Worm (Caenorhabditis elegans) whole organism, L4 larva: ENCODE data around the gene ZK1098.9.

Source experiments
- nhr-28 ChIP-seq: fragments of 150-350 bp; optimal IDR thresholded peaks from 2 replicates; lab custom pipeline; 2014; ENCODE audit warnings: missing biosample characterization, missing genetic modification characterization
- nhr-41 ChIP-seq: fragments of 200-800 bp; sonication (Bioruptor generic); IDR thresholded peaks from 2 replicates; pipeline ENCODE4 v1.3.6; 2022; ENCODE audit warnings: missing genetic modification reagents, missing genetic modification characterization, missing compliant biosample characterization
- pha-4 ChIP-seq, 2 experiments: fragments of 150-350 bp in 1 of 2; fragments of 200-800 bp in 1 of 2; sonication (Bioruptor generic) in 1 of 2; IDR thresholded peaks in 1 of 2; optimal IDR thresholded peaks in 1 of 2; 2 replicates each; pipeline versions ENCODE4 v1.3.6 to Lab custom; 2014 to 2022; ENCODE audit warnings: missing genetic modification characterization in 2 of 2, missing genetic modification reagents in 2 of 2, missing biosample characterization in 1 of 2, missing compliant biosample characterization in 1 of 2
- zag-1 ChIP-seq: fragments of 150-350 bp; optimal IDR thresholded peaks from 2 replicates; lab custom pipeline; 2014; ENCODE audit warnings: missing biosample characterization, missing genetic modification characterization
- zip-2 ChIP-seq: fragments of 150-350 bp; optimal IDR thresholded peaks from 2 replicates; lab custom pipeline; 2014; ENCODE audit warnings: missing biosample characterization, missing genetic modification characterization

DNA sequence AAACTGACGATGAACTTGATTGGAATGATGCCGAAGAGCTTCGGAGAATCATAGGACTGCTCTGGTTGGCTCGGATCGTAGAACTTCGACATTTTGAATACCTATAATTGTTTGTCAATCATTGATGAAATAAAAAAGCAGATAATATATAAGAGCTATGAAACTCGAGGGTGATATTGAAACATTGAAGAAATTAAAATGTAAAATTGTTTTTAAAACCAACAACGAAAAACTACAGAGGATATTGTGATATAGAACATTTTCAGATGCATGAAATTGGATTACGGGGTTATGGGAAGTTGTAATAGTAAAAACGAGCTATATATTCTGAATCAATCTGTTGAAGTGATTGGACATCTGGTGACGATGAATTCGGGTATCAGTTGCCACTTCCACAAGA, 20.2 kb downstream of the ZK1098.9 start, which contains the start of gene C48B4.10:
- TF ChIP-seq nhr-28 (no peak), zip-2 (tag; lab: Kevin White, UChicago) (no peak), zag-1 (tag; lab: Kevin White, UChicago) (no peak), nhr-41 (no peak), pha-4 (GFP tag; IDR thresholded peaks at IDR 0.05; lab: Robert Waterston, UW) (no peak), pha-4 (tag; optimal IDR thresholded peaks at IDR 0.05; lab: Kevin White, UChicago) (no peak)
